Worm (Caenorhabditis elegans): ENCODE measurements around the gene cyn-16.

Gene cyn-16

DNA sequence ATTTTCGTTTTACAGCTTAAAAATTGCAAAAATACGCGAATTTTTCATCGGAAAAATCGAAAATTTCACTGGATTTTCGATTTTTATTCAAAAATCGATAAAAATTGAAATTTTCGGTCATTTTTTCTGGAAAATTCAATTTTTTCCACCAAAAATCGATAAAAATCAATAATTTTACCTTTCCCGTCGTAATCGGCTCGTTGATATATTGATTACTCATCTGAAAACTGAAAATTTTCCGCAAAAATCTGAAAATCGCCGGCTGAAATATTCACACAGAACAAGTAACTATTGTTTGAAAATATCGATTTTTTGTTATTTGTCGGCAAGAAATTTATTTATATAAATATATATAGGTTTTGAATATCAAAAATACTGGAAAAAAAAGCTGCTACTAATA lies at the start of gene cyn-16:
Gene cyn-16 (minus strand): TSS at position 227 of the 400 bp plus-strand sequence.
- TF ChIP-seq ama-1 (optimal IDR thresholded peaks at IDR 0.05) (peak; percentile 13), sma-3 (GFP tag; optimal IDR thresholded peaks at IDR 0.05) (no peak)

- TF ChIP-seq fos-1 (tag; optimal IDR thresholded peaks at IDR 0.05) (peak; percentile 65), sem-4 (tag; optimal IDR thresholded peaks at IDR 0.05) (no peak), nhr-10 (tag; optimal IDR thresholded peaks at IDR 0.05) (no peak), nhr-23 (tag; optimal IDR thresholded peaks at IDR 0.05) (no peak)
Measured at ce11 chrII:12081454-12081853, 44.9 kb upstream of the cyn-16 start.

- TF ChIP-seq fos-1 (tag; optimal IDR thresholded peaks at IDR 0.05), result peak; percentile 85
- no peak for TF ChIP-seq nhr-23 (tag; optimal IDR thresholded peaks at IDR 0.05)
Measured at ce11 chrII:12080015-12080414, 43.5 kb upstream of the cyn-16 start.

DNA sequence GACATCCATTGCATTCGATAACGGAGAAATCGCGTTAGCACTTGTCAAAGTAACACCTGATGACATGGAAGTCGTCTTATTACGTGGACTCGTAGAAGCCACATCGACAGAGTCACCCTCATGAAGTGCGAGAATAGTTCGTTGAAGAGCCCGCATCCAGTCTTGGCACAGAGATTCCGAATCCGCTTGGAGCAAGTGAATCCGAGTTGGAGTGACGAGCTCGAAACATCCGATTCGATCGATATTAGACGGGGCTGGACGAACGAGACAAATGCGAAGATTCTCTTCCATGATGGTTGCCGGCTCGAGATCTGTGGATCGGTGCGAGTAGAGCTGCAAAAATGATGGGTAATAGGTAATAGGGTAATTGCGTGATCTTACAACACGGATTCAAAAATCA lies 40.7 kb upstream of the cyn-16 start:
- TF ChIP-seq Y55F3AM.14 (GFP tag; optimal IDR thresholded peaks at IDR 0.05) (no peak), aly-2 (tag; optimal IDR thresholded peaks at IDR 0.05) (no peak), nhr-11 (tag; optimal IDR thresholded peaks at IDR 0.05) (no peak), nhr-21 (tag; optimal IDR thresholded peaks at IDR 0.05) (no peak), R02D3.7 (tag; optimal IDR thresholded peaks at IDR 0.05) (no peak), nhr-10 (tag; optimal IDR thresholded peaks at IDR 0.05) (no peak), nhr-77 (tag; optimal IDR thresholded peaks at IDR 0.05) (no peak), elt-3 (tag; optimal IDR thresholded peaks at IDR 0.05) (no peak), peb-1 (tag; optimal IDR thresholded peaks at IDR 0.05) (no peak), nhr-129 (tag; optimal IDR thresholded peaks at IDR 0.05) (no peak), lin-13 (GFP tag; optimal IDR thresholded peaks at IDR 0.05) (no peak)

DNA sequence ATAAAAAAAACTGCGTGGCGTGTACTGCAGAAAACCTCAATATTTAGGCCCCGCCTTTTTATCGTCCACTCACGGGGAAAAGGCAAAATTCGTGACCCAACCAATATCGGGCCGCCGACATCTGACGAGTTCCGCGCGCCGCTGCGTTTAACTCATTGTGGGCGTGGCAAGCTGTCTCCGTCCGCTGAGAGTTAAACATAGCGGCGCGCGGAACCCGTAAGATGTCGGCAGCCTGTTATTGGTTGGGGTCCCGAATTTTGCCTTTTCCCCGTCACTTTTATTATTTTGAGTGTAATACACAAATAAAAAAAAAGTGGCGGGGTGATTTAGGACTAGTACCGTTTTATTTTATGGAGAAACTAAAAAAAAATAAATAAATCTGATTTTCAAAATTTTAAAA lies 39.8 kb upstream of the cyn-16 start:
- TF ChIP-seq ZK546.5 (tag; optimal IDR thresholded peaks at IDR 0.05) (no peak), nhr-12 (tag; optimal IDR thresholded peaks at IDR 0.05) (no peak), nhr-6 (tag; optimal IDR thresholded peaks at IDR 0.05) (no peak), lin-13 (GFP tag; optimal IDR thresholded peaks at IDR 0.05) (no peak), unc-39 (tag; optimal IDR thresholded peaks at IDR 0.05) (no peak), nhr-23 (tag; optimal IDR thresholded peaks at IDR 0.05) (no peak), elt-1 (tag; optimal IDR thresholded peaks at IDR 0.05) (no peak), ztf-4 (tag; optimal IDR thresholded peaks at IDR 0.05) (no peak), elt-3 (tag; optimal IDR thresholded peaks at IDR 0.05) (no peak), ama-1 (optimal IDR thresholded peaks at IDR 0.05) (no peak), C34F6.9 (tag; optimal IDR thresholded peaks at IDR 0.05) (no peak), sma-9 (GFP tag; optimal IDR thresholded peaks at IDR 0.05) (no peak), sma-9 (tag; optimal IDR thresholded peaks at IDR 0.05) (no peak), lsy-2 (tag; optimal IDR thresholded peaks at IDR 0.05) (no peak), crh-2 (tag; optimal IDR thresholded peaks at IDR 0.05) (no peak), blmp-1 (tag; optimal IDR thresholded peaks at IDR 0.05; ENCODE audit: insufficient read depth) (no peak), nhr-11 (tag; optimal IDR thresholded peaks at IDR 0.05) (no peak), nhr-10 (tag; optimal IDR thresholded peaks at IDR 0.05) (no peak), lin-39 (tag; optimal IDR thresholded peaks at IDR 0.05) (no peak), nhr-129 (tag; optimal IDR thresholded peaks at IDR 0.05) (no peak), zag-1 (tag; optimal IDR thresholded peaks at IDR 0.05) (no peak)

ce11 chrII:12071243-12071642 lies 34.7 kb upstream of the cyn-16 start:
- TF ChIP-seq ztf-4 (tag; optimal IDR thresholded peaks at IDR 0.05), result no peak
- no peak for TF ChIP-seq ztf-1 (GFP tag; conservative IDR thresholded peaks at IDR 0.05)
- TF ChIP-seq mab-5 (tag; optimal IDR thresholded peaks at IDR 0.05), result no peak
- no peak for TF ChIP-seq nhr-23 (tag; optimal IDR thresholded peaks at IDR 0.05)
- TF ChIP-seq dmd-4 (tag; optimal IDR thresholded peaks at IDR 0.05), result no peak
- TF ChIP-seq sma-3 (GFP tag; optimal IDR thresholded peaks at IDR 0.05), result no peak
- TF ChIP-seq lin-39 (tag; optimal IDR thresholded peaks at IDR 0.05), result no peak
- no peak for TF ChIP-seq alr-1 (tag; optimal IDR thresholded peaks at IDR 0.05)
- no peak for TF ChIP-seq unc-62 (GFP tag; optimal IDR thresholded peaks at IDR 0.05)
- TF ChIP-seq zag-1 (tag; optimal IDR thresholded peaks at IDR 0.05), result no peak
- no peak for TF ChIP-seq nhr-237 (tag; optimal IDR thresholded peaks at IDR 0.05)
- TF ChIP-seq egl-27 (tag; optimal IDR thresholded peaks at IDR 0.05), result no peak
- TF ChIP-seq blmp-1 (tag; optimal IDR thresholded peaks at IDR 0.05; ENCODE audit: insufficient read depth), result no peak
- no peak for TF ChIP-seq elt-3 (tag; optimal IDR thresholded peaks at IDR 0.05)
- no peak for TF ChIP-seq snpc-4 (tag; optimal IDR thresholded peaks at IDR 0.05)
- TF ChIP-seq nhr-6 (tag; optimal IDR thresholded peaks at IDR 0.05), result no peak
- no peak for TF ChIP-seq ceh-82 (tag; optimal IDR thresholded peaks at IDR 0.05)
- no peak for TF ChIP-seq nhr-129 (tag; optimal IDR thresholded peaks at IDR 0.05)
- TF ChIP-seq ceh-16 (tag; optimal IDR thresholded peaks at IDR 0.05), result no peak
- TF ChIP-seq unc-55 (GFP tag; optimal IDR thresholded peaks at IDR 0.05), result no peak
